Worm (Caenorhabditis elegans) whole organism, L4/young adult: ENCODE measurements around the gene K08H2.3.

ENCODE experiments used
- W03F9.2 ChIP-seq: fragments of 150-350 bp; optimal IDR thresholded peaks from 2 replicates; lab custom pipeline; 2014; ENCODE audit warnings: missing biosample characterization, missing genetic modification characterization
- dao-5 ChIP-seq: sonication (generic microtip); optimal IDR thresholded peaks from 2 replicates; lab custom pipeline; 2016; ENCODE audit warnings: missing genotype, missing genetic modification characterization, moderate library complexity, missing compliant biosample characterization
- him-1 ChIP-seq: sonication (generic microtip); optimal IDR thresholded peaks from 2 replicates; lab custom pipeline; 2016; ENCODE audit warnings: missing genotype, missing genetic modification reagents, missing genetic modification characterization, missing compliant biosample characterization

K08H2.3 gene

ce11 chrX:13248265-13248664, 11.1 kb downstream of the K08H2.3 start, which contains the start of gene K08H2.7:
K08H2.7 (minus strand) TSS chrX:13248437.
- no peak for TF ChIP-seq dao-5 (tag; lab: Kevin White, UChicago)
- no peak for TF ChIP-seq W03F9.2 (tag; lab: Kevin White, UChicago)
- TF ChIP-seq him-1 (tag; lab: Kevin White, UChicago): no peak

DNA sequence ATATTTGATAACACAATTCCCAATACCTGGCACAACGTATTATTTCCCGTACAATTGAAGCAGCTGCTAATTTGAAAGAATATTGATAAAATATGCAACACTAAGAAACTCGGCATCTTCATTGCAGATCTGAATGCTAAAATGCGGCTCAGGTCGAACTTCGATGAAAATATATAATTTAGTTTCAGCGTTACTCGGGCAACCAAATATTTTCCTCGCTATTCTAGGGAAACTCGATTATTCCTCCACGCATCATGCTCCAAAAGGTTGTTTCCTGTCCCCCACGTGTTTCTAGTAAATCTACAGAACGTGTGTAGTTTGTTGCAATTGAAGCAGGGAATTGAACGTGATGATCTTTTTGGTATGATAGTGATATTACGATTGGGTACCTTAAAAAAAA, 11.9 kb downstream of the K08H2.3 start:
- no peak for TF ChIP-seq W03F9.2 (tag; lab: Kevin White, UChicago)
- no peak for TF ChIP-seq dao-5 (tag; lab: Kevin White, UChicago)
- TF ChIP-seq him-1 (tag; lab: Kevin White, UChicago): no peak

DNA sequence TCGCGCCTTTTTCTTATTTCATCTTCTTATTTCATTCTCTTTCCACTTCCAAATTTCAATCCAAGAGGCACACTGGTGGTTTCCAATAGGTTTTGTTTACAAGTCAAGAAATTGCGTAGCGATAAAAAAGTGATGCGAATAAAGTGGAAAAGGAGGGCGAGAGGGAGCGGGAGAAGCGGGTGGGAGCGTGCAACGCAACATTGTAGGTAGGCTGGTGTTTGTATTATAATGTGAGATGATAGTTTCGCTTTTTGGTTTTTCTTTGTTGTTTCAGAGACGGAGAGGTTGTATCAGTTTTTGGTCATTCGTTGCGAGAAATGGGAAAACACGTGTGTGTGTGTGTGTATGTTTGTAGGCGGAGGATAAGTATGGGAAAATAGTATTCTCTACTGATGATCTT, 13.0 kb downstream of the K08H2.3 start:
- TF ChIP-seq him-1 (tag; lab: Kevin White, UChicago) (no peak), W03F9.2 (tag; lab: Kevin White, UChicago) (no peak), dao-5 (tag; lab: Kevin White, UChicago) (no peak)

- TF ChIP-seq W03F9.2 (tag; lab: Kevin White, UChicago) (no peak), him-1 (tag; lab: Kevin White, UChicago) (no peak)
These were observed 14.2 kb downstream of the K08H2.3 start for ce11 chrX:13251354-13251843.

DNA sequence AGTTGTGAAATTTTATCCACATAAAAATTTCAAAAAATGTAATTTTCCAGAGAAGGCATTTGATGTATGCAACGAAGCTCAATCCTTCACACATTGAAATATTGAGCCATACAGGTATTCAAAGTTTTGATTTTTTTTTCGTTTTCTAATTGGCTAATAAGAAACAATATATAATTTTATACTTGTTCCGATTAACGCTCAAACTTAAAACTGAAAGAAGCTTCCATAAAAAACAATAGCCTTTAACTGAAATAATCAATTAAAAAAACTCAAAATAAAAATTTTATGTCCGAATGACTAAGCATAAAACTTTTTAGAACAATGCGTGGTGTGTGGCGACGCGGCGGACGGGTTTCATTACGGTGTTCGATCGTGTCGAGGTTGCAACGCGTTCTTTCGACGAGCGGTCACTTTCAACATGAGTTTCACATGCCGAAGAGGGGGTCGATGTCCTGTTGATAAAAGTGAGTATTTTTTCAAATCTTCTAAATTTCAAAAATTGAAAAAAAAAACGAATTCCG, 14.8 kb downstream of the K08H2.3 start, which contains the start of gene nhr-32:
Gene nhr-32, plus strand, starts transcription at position 51 of the 521 bp plus-strand sequence.
- no peak for TF ChIP-seq him-1 (tag; lab: Kevin White, UChicago)
- TF ChIP-seq W03F9.2 (tag; lab: Kevin White, UChicago): no peak
- TF ChIP-seq dao-5 (tag; lab: Kevin White, UChicago): no peak

DNA sequence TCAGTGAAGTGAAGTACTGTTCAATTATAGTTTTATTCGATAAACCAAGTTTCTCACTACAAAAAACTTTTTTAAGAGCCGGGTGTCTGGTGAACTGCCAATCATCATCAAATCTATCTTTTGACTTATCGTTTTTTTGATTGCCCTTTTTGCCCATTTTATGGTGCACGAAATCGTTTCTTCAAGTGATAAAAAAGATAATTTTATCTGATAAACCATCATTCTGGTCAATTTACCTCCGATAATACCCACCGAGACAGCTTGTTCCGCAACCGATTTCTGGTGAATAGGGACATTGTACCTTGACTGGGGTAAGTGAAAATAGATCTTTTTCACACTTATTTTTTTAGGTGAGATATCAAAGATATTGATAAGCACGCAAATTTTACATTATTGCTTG, 20.4 kb downstream of the K08H2.3 start, which contains the start of gene K08H2.10:
Gene K08H2.10, plus strand, starts transcription at position 230 of the 400 bp plus-strand sequence.
- TF ChIP-seq W03F9.2 (tag; lab: Kevin White, UChicago) (no peak), him-1 (tag; lab: Kevin White, UChicago) (no peak), dao-5 (tag; lab: Kevin White, UChicago) (no peak)

DNA sequence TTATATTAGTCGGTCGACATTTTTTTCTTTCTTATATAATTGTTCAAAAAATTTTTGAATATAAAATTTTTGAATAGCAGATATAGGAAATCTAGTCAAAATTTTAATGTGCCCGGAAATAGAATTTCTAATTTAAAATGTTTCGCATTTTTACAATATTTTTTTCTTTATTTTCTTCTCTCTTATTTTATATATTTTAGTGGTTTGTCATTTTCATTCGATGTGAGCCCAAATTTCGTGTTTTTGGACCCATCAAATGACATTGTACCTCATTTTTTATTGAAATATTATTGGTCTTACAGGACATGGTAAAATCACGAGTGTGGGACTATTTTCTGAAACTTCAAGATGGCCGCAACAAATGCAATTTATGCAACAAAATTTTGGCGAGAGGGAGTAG, 25.0 kb downstream of the K08H2.3 start, which contains the start of gene K09A11.1:
Gene K09A11.1, plus strand, starts transcription at position 301 of the 400 bp plus-strand sequence.
- TF ChIP-seq him-1 (tag; lab: Kevin White, UChicago): no peak
- no peak for TF ChIP-seq dao-5 (tag; lab: Kevin White, UChicago)
- TF ChIP-seq W03F9.2 (tag; lab: Kevin White, UChicago): no peak

DNA sequence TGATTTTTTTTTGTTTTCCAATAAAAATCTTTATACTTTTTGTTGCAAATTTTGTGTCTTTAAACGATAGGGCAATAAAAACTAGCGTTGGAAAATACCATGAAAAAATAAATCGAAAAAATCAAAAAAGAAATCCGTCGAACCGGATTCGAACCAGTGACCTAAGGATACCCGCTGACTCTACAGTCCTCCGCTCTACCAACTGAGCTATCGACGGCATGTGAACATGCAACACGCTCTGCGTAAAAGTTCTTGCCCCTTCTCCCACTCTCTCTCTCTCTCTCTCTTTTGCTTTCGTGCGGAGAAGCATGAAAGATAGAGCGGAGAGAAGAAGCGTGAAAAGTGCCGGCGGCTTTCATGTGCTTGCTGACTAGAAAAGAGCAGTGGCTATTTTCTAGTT, 27.3 kb downstream of the K08H2.3 start:
- TF ChIP-seq W03F9.2 (tag; lab: Kevin White, UChicago) (no peak), dao-5 (tag; lab: Kevin White, UChicago) (peak; percentile 77), him-1 (tag; lab: Kevin White, UChicago) (peak; percentile 68)

- no peak for TF ChIP-seq dao-5 (tag; lab: Kevin White, UChicago)
- TF ChIP-seq W03F9.2 (tag; lab: Kevin White, UChicago): no peak
- no peak for TF ChIP-seq him-1 (tag; lab: Kevin White, UChicago)
These were observed 30.0 kb downstream of the K08H2.3 start, which contains the start of gene cyp-14A1 for ce11 chrX:13267230-13267629. cyp-14A1 (minus strand) TSS chrX:13267355.

ce11 chrX:13269586-13269985, 32.4 kb downstream of the K08H2.3 start, which contains the start of gene cyp-14A2:
cyp-14A2 (minus strand) TSS chrX:13269686.
- no peak for TF ChIP-seq dao-5 (tag; lab: Kevin White, UChicago)
- no peak for TF ChIP-seq W03F9.2 (tag; lab: Kevin White, UChicago)
- no peak for TF ChIP-seq him-1 (tag; lab: Kevin White, UChicago)

- TF ChIP-seq him-1 (tag; lab: Kevin White, UChicago) (no peak), W03F9.2 (tag; lab: Kevin White, UChicago) (no peak), dao-5 (tag; lab: Kevin White, UChicago) (no peak)
These were observed 36.9 kb downstream of the K08H2.3 start, which contains the start of gene cyp-14A3 for ce11 chrX:13274102-13274501. cyp-14A3 (minus strand) TSS chrX:13274202.

ce11 chrX:13278876-13279275, 41.7 kb downstream of the K08H2.3 start, which contains the start of gene phf-33:
phf-33 (minus strand) TSS chrX:13278976.
- TF ChIP-seq him-1 (tag; lab: Kevin White, UChicago) (no peak), W03F9.2 (tag; lab: Kevin White, UChicago) (no peak), dao-5 (tag; lab: Kevin White, UChicago) (no peak)

DNA sequence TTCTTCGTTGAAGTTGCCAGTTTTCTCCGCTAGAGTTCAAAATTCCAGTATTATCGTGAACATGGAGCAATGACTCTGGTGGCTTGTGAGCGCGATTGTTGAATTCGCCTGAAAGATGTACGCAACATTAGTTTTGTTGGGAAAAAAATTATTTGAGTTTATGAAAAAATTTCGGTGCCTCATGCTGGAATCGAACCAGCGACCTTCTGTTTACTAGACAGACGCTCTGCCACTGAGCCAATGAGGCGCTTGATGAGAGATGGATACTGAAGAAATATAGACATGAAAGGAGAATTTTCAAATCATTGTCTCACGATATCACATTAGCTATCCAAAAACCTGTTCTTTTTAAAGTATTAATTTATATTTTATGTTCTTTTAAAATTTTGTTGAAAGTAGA, 46.3 kb downstream of the K08H2.3 start:
- no peak for TF ChIP-seq him-1 (tag; lab: Kevin White, UChicago)
- no peak for TF ChIP-seq dao-5 (tag; lab: Kevin White, UChicago)
- TF ChIP-seq W03F9.2 (tag; lab: Kevin White, UChicago): no peak

DNA sequence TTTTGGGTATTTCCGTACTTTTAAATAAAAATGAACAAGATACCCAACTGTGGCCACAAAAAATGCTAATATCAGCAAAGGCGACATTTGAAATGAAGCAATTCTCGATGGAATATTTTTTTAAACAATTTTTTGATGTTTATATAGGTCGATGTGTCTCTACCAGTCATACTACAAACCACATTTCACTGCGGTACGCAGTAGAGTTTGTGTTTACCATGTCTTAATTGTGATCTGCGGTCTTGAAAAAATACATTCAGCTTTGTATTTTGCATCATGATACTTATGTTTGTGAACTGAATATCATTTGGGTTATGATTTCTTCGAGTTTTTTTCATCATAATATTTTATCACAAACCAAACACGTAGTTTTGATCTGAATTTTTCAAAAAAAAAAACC, 46.9 kb downstream of the K08H2.3 start, which contains the start of gene cyp-14A4:
Gene cyp-14A4, minus strand, starts transcription at position 107 of the 400 bp plus-strand sequence.
- TF ChIP-seq dao-5 (tag; lab: Kevin White, UChicago): no peak
- TF ChIP-seq W03F9.2 (tag; lab: Kevin White, UChicago): no peak
- no peak for TF ChIP-seq him-1 (tag; lab: Kevin White, UChicago)
